Fruit fly (Drosophila melanogaster) whole organism: Measurements from ENCODE around the gene PolD1.

Experiments used
- Dll ChIP-seq: fragments of >200 bp; optimal IDR thresholded peaks from 2 replicates; lab custom pipeline; 2017
- pan ChIP-seq: fragments of >200 bp; optimal IDR thresholded peaks from 2 replicates; lab custom pipeline; 2017
- psq ChIP-seq: fragments of >200 bp; optimal IDR thresholded peaks from 2 replicates; lab custom pipeline; 2017

DNA sequence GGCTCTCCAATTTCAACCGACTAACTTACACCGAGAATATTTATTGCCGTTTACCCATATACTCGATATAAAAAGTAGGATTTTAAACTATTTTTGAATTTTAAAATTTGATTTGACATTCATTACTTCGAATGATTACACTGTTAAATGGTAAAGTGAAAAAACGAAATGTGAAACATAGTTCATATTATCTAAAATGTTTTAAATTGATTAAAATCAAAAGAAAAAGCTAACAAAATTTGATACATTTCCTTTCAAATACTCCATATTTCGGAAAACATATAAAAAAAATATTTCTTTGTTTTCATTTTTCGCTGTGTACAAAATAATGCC, 30.6 kb upstream of the PolD1 start:
- TF ChIP-seq pan (no peak), psq (no peak), Dll (lab: Kevin White, UChicago) (no peak)
